Fruit fly (Drosophila melanogaster): ENCODE measurements around the gene cyst.

cyst gene

dm6 chr2L:19459404-19459803 is 49.2 kb downstream of the cyst start:
- no peak for TF ChIP-seq jim (GFP tag; optimal IDR thresholded peaks at IDR 0.05)
- no peak for TF ChIP-seq Mio (GFP tag; optimal IDR thresholded peaks at IDR 0.05)
- no peak for TF ChIP-seq fru (GFP tag; optimal IDR thresholded peaks at IDR 0.05)
- no peak for TF ChIP-seq br (GFP tag; optimal IDR thresholded peaks at IDR 0.05)
- TF ChIP-seq ey (GFP tag; optimal IDR thresholded peaks at IDR 0.05): no peak

dm6 chr2L:19457890-19458580 is 50.5 kb downstream of the cyst start:
- no peak for TF ChIP-seq usp (GFP tag; optimal IDR thresholded peaks at IDR 0.05)
- no peak for TF ChIP-seq Myc (optimal IDR thresholded peaks at IDR 0.05)
- no peak for TF ChIP-seq tai (GFP tag; optimal IDR thresholded peaks at IDR 0.05)
- TF ChIP-seq foxo (GFP tag; optimal IDR thresholded peaks at IDR 0.05): no peak
- no peak for TF ChIP-seq dsf (GFP tag; optimal IDR thresholded peaks at IDR 0.05; ENCODE audit: borderline replicate concordance)

- TF ChIP-seq Hr83 (GFP tag; optimal IDR thresholded peaks at IDR 0.05; ENCODE audit: poor library complexity, severe bottlenecking): no peak
- no peak for TF ChIP-seq Abd-B (GFP tag; optimal IDR thresholded peaks at IDR 0.05)
- no peak for TF ChIP-seq Rel (GFP tag; optimal IDR thresholded peaks at IDR 0.05)
- TF ChIP-seq Rel (tag; optimal IDR thresholded peaks at IDR 0.05): peak; percentile 93
- TF ChIP-seq sv (GFP tag; optimal IDR thresholded peaks at IDR 0.05): no peak
- no peak for TF ChIP-seq woc (GFP tag; optimal IDR thresholded peaks at IDR 0.05)
- TF ChIP-seq br (GFP tag; optimal IDR thresholded peaks at IDR 0.05): no peak
Measured at dm6 chr2L:19455723-19456122, 52.8 kb downstream of the cyst start.

dm6 chr2L:19455209-19455608 is 53.4 kb downstream of the cyst start:
- no peak for TF ChIP-seq Mio (GFP tag; optimal IDR thresholded peaks at IDR 0.05)
- no peak for TF ChIP-seq lola (GFP tag; optimal IDR thresholded peaks at IDR 0.05)
- TF ChIP-seq woc (GFP tag; optimal IDR thresholded peaks at IDR 0.05): no peak
- TF ChIP-seq CG9705 (GFP tag; optimal IDR thresholded peaks at IDR 0.05): no peak
- TF ChIP-seq tai (GFP tag; optimal IDR thresholded peaks at IDR 0.05): no peak
- TF ChIP-seq fru (GFP tag; optimal IDR thresholded peaks at IDR 0.05): no peak
- TF ChIP-seq dsf (GFP tag; optimal IDR thresholded peaks at IDR 0.05; ENCODE audit: borderline replicate concordance): no peak
- TF ChIP-seq brk (GFP tag; optimal IDR thresholded peaks at IDR 0.05): no peak
- no peak for TF ChIP-seq sage (GFP tag; optimal IDR thresholded peaks at IDR 0.05)
- no peak for TF ChIP-seq GATAd (GFP tag; optimal IDR thresholded peaks at IDR 0.05)
- no peak for TF ChIP-seq jim (GFP tag; optimal IDR thresholded peaks at IDR 0.05)
- TF ChIP-seq Myc (optimal IDR thresholded peaks at IDR 0.05): no peak
- TF ChIP-seq pan (optimal IDR thresholded peaks at IDR 0.05): no peak
- no peak for TF ChIP-seq sv (GFP tag; optimal IDR thresholded peaks at IDR 0.05)
- TF ChIP-seq Hnf4 (GFP tag; optimal IDR thresholded peaks at IDR 0.05): no peak
- no peak for TF ChIP-seq rgr (GFP tag; optimal IDR thresholded peaks at IDR 0.05)

- TF ChIP-seq Dif (GFP tag; optimal IDR thresholded peaks at IDR 0.05; ENCODE audit: partially characterized antibody) (peak; percentile 34), ey (GFP tag; optimal IDR thresholded peaks at IDR 0.05) (peak; percentile 59), woc (GFP tag; optimal IDR thresholded peaks at IDR 0.05) (peak; percentile 31), lola (GFP tag; optimal IDR thresholded peaks at IDR 0.05) (no peak), CrebA (GFP tag; optimal IDR thresholded peaks at IDR 0.05; ENCODE audit: borderline replicate concordance) (no peak), Hr78 (GFP tag; optimal IDR thresholded peaks at IDR 0.05) (no peak), sv (GFP tag; optimal IDR thresholded peaks at IDR 0.05) (no peak), sage (GFP tag; optimal IDR thresholded peaks at IDR 0.05) (no peak), pan (optimal IDR thresholded peaks at IDR 0.05) (no peak), jim (GFP tag; optimal IDR thresholded peaks at IDR 0.05) (no peak), tai (GFP tag; optimal IDR thresholded peaks at IDR 0.05) (no peak), usp (GFP tag; optimal IDR thresholded peaks at IDR 0.05) (no peak), rgr (GFP tag; optimal IDR thresholded peaks at IDR 0.05) (peak; percentile 62), foxo (GFP tag; optimal IDR thresholded peaks at IDR 0.05) (peak in 1 of 2 experiments; percentile 16), dmrt93B (GFP tag; optimal IDR thresholded peaks at IDR 0.05) (no peak), brk (GFP tag; optimal IDR thresholded peaks at IDR 0.05) (no peak), Vsx2 (GFP tag; optimal IDR thresholded peaks at IDR 0.05; ENCODE audit: partially characterized antibody) (no peak), Abd-B (GFP tag; optimal IDR thresholded peaks at IDR 0.05) (no peak), Jra (GFP tag; optimal IDR thresholded peaks at IDR 0.05) (no peak), psq (GFP tag; optimal IDR thresholded peaks at IDR 0.05) (peak; percentile 61), Hnf4 (GFP tag; optimal IDR thresholded peaks at IDR 0.05) (no peak), GATAd (GFP tag; optimal IDR thresholded peaks at IDR 0.05) (no peak), Mio (GFP tag; optimal IDR thresholded peaks at IDR 0.05) (no peak), Myc (optimal IDR thresholded peaks at IDR 0.05) (no peak), dsf (GFP tag; optimal IDR thresholded peaks at IDR 0.05; ENCODE audit: borderline replicate concordance) (no peak), HLH106 (tag; optimal IDR thresholded peaks at IDR 0.05) (peak; percentile 53), Dfd (GFP tag; optimal IDR thresholded peaks at IDR 0.05) (no peak), N (GFP tag; optimal IDR thresholded peaks at IDR 0.05) (no peak), CG9705 (GFP tag; optimal IDR thresholded peaks at IDR 0.05) (no peak), dl (GFP tag; optimal IDR thresholded peaks at IDR 0.05; ENCODE audit: insufficient read depth in 1 of 2, partially characterized antibody in 2 of 2) (no peak), br (GFP tag; optimal IDR thresholded peaks at IDR 0.05) (peak; percentile 59), h (GFP tag; optimal IDR thresholded peaks at IDR 0.05) (peak; percentile 25), fru (GFP tag; optimal IDR thresholded peaks at IDR 0.05) (peak; percentile 52), Rel (GFP tag; optimal IDR thresholded peaks at IDR 0.05) (no peak), Rel (tag; optimal IDR thresholded peaks at IDR 0.05) (no peak), Hr83 (GFP tag; optimal IDR thresholded peaks at IDR 0.05; ENCODE audit: poor library complexity, severe bottlenecking) (no peak)
Measured at dm6 chr2L:19454070-19454751, 54.4 kb downstream of the cyst start, which contains the start of gene CG10026. TSS of gene CG10026 (plus strand) at chr2L:19454256.

All from whole organism, wandering third instar larva.